Fruit fly (Drosophila melanogaster): ENCODE measurements around the gene Obp28a.

dm6 chr2L:7501743-7502142, 4.6 kb upstream of the Obp28a start:
- no peak for TF ChIP-seq h (optimal IDR thresholded peaks at IDR 0.05)
- no peak for TF ChIP-seq psq (optimal IDR thresholded peaks at IDR 0.05)
- no peak for TF ChIP-seq Sin3A (optimal IDR thresholded peaks at IDR 0.05)
- TF ChIP-seq Myc (optimal IDR thresholded peaks at IDR 0.05), result no peak
- TF ChIP-seq insv (optimal IDR thresholded peaks at IDR 0.05), result no peak
- TF ChIP-seq ttk (optimal IDR thresholded peaks at IDR 0.05), result no peak

Data from Kc167 (cell line).